Worm (Caenorhabditis elegans) whole organism, young adult: ENCODE data around the gene R08F11.4.
A peak's percentile ranks its signal among the peaks of the same experiment; 100 is the strongest.

Source experiments
- B0019.2 ChIP-seq: fragments of 200-800 bp; sonication (Bioruptor generic); conservative IDR thresholded peaks from 2 replicates; pipeline ENCODE4 v1.3.6; 2022; ENCODE audit warnings: missing genetic modification reagents, missing genetic modification characterization, missing compliant biosample characterization
- F33H1.4 ChIP-seq: fragments of 200-800 bp; sonication (Bioruptor generic); IDR thresholded peaks from 2 replicates; pipeline ENCODE4 v1.3.6; 2022; ENCODE audit warnings: missing genetic modification reagents, missing genetic modification characterization, missing compliant biosample characterization
- F57C9.4 ChIP-seq: sonication (generic microtip); optimal IDR thresholded peaks from 2 replicates; lab custom pipeline; 2017; ENCODE audit warnings: mild to moderate bottlenecking, missing genetic modification characterization, missing compliant biosample characterization
- Y79H2A.3 ChIP-seq: fragments of 200-800 bp; sonication (Bioruptor generic); conservative IDR thresholded peaks from 2 replicates; pipeline ENCODE4 v1.3.6; 2022; ENCODE audit warnings: missing genetic modification reagents, missing genetic modification characterization, missing compliant biosample characterization
- ama-1 ChIP-seq, 3 experiments: fragments of 150-350 bp in 1 of 3; sonication (generic microtip) in 2 of 3; optimal IDR thresholded peaks; 2 replicates each; lab custom pipeline; 2014 to 2018; ENCODE audit warnings: missing biosample characterization in 2 of 3, missing genetic modification characterization in 2 of 3, missing genetic modification reagents in 2 of 3
- attf-3 ChIP-seq: fragments of 200-800 bp; sonication (Bioruptor generic); conservative IDR thresholded peaks from 2 replicates; pipeline ENCODE4 v1.3.6; 2022; ENCODE audit warnings: missing genetic modification reagents, missing genetic modification characterization, missing compliant biosample characterization
- attf-5 ChIP-seq: fragments of 200-800 bp; sonication (Bioruptor generic); optimal IDR thresholded peaks from 2 replicates; lab custom pipeline; 2018; ENCODE audit warnings: mild to moderate bottlenecking, missing genetic modification characterization, missing compliant biosample characterization
- bed-1 ChIP-seq: fragments of 200-800 bp; sonication (Bioruptor generic); IDR thresholded peaks from 2 replicates; pipeline ENCODE4 v1.3.6; 2022; ENCODE audit warnings: missing genetic modification reagents, missing genetic modification characterization, missing compliant biosample characterization
- cebp-1 ChIP-seq, 2 experiments: fragments of 200-800 bp in 1 of 2; sonication (Bioruptor generic) in 1 of 2; sonication (generic microtip) in 1 of 2; IDR thresholded peaks in 1 of 2; optimal IDR thresholded peaks in 1 of 2; 2 replicates each; pipeline versions ENCODE4 v1.3.6 to Lab custom; 2017 to 2022; ENCODE audit warnings: missing compliant biosample characterization in 2 of 2, missing genetic modification characterization in 2 of 2, mild to moderate bottlenecking in 1 of 2, missing genetic modification reagents in 1 of 2, moderate library complexity in 1 of 2
- cebp-2 ChIP-seq: fragments of 200-800 bp; sonication (Bioruptor generic); IDR thresholded peaks from 2 replicates; pipeline ENCODE4 v1.3.6; 2022; ENCODE audit warnings: missing genetic modification characterization, missing compliant biosample characterization
- ceh-58 ChIP-seq: fragments of 200-800 bp; sonication (Bioruptor generic); IDR thresholded peaks from 2 replicates; pipeline ENCODE4 v1.3.6; 2022; ENCODE audit warnings: missing genetic modification characterization, missing compliant biosample characterization
- ceh-79 ChIP-seq: sonication (generic microtip); optimal IDR thresholded peaks from 2 replicates; lab custom pipeline; 2017; ENCODE audit warnings: mild to moderate bottlenecking, missing genetic modification characterization, missing compliant biosample characterization
- ceh-91 ChIP-seq: fragments of 200-800 bp; sonication (Bioruptor generic); IDR thresholded peaks from 2 replicates; pipeline ENCODE4 v1.3.6; 2022; ENCODE audit warnings: missing genetic modification reagents, missing genetic modification characterization, missing compliant biosample characterization
- die-1 ChIP-seq: sonication (generic microtip); optimal IDR thresholded peaks from 2 replicates; lab custom pipeline; 2016; ENCODE audit warnings: missing genotype, mild to moderate bottlenecking, missing genetic modification characterization, missing compliant biosample characterization
- egl-18 ChIP-seq: fragments of 200-800 bp; sonication (Bioruptor generic); IDR thresholded peaks from 2 replicates; pipeline ENCODE4 v1.3.6; 2022; ENCODE audit warnings: missing genetic modification reagents, missing genetic modification characterization, missing compliant biosample characterization
- hlh-26 ChIP-seq: fragments of 200-800 bp; sonication (Bioruptor generic); conservative IDR thresholded peaks from 2 replicates; pipeline ENCODE4 v1.3.6; 2022; ENCODE audit warnings: missing genetic modification reagents, missing genetic modification characterization, missing compliant biosample characterization
- hrde-1 ChIP-seq: sonication (generic microtip); optimal IDR thresholded peaks from 2 replicates; lab custom pipeline; 2016; ENCODE audit warnings: missing genetic modification characterization, mild to moderate bottlenecking, missing compliant biosample characterization, moderate library complexity, missing genotype, missing genetic modification reagents, borderline replicate concordance
- hsf-1 ChIP-seq: fragments of 200-800 bp; sonication (Bioruptor generic); IDR thresholded peaks from 2 replicates; pipeline ENCODE4 v1.3.6; 2022; ENCODE audit warnings: missing genetic modification reagents, missing genetic modification characterization, missing compliant biosample characterization
- lag-1 ChIP-seq: fragments of 200-800 bp; sonication (Bioruptor generic); IDR thresholded peaks from 2 replicates; pipeline ENCODE4 v1.3.6; 2022; ENCODE audit warnings: missing genetic modification reagents, missing genetic modification characterization, missing compliant biosample characterization
- lsl-1 ChIP-seq: fragments of 200-800 bp; sonication (Bioruptor generic); optimal IDR thresholded peaks from 2 replicates; lab custom pipeline; 2018; ENCODE audit warnings: mild to moderate bottlenecking, missing genetic modification characterization, moderate library complexity, missing compliant biosample characterization
- lsy-27 ChIP-seq: sonication (generic microtip); optimal IDR thresholded peaks from 2 replicates; lab custom pipeline; 2017; ENCODE audit warnings: missing genetic modification characterization, mild to moderate bottlenecking, missing compliant biosample characterization, antibody characterized with exemption, missing genotype, borderline replicate concordance; ENCODE audit not compliant: insufficient read depth
- nfya-1 ChIP-seq: sonication (generic microtip); optimal IDR thresholded peaks from 2 replicates; lab custom pipeline; 2017; ENCODE audit warnings: antibody characterized with exemption, missing compliant biosample characterization, missing genetic modification characterization, borderline replicate concordance; ENCODE audit not compliant: insufficient read depth
- nhr-27 ChIP-seq: fragments of 200-800 bp; sonication (Bioruptor generic); optimal IDR thresholded peaks from 2 replicates; lab custom pipeline; 2018; ENCODE audit warnings: mild to moderate bottlenecking, missing genetic modification characterization, moderate library complexity, missing compliant biosample characterization
- rec-8 ChIP-seq, 2 experiments: sonication (generic microtip); optimal IDR thresholded peaks; 2 replicates each; lab custom pipeline; 2016; ENCODE audit warnings: mild to moderate bottlenecking in 2 of 2, missing genetic modification characterization in 2 of 2, missing genetic modification reagents in 2 of 2, missing genotype in 2 of 2, missing biosample characterization in 1 of 2, missing compliant biosample characterization in 1 of 2, moderate library complexity in 1 of 2
- rpc-1 ChIP-seq, 2 experiments: fragments of 150-350 bp in 1 of 2; sonication (generic microtip) in 1 of 2; optimal IDR thresholded peaks; 2 replicates each; lab custom pipeline; 2014 to 2018; ENCODE audit warnings: missing biosample characterization in 1 of 2, missing genetic modification characterization in 1 of 2, missing genetic modification reagents in 1 of 2, missing genotype in 1 of 2
- sea-2 ChIP-seq: fragments of 200-800 bp; sonication (Bioruptor generic); IDR thresholded peaks from 2 replicates; pipeline ENCODE4 v1.3.6; 2022; ENCODE audit warnings: missing genetic modification characterization, missing compliant biosample characterization
- snpc-3.4 ChIP-seq: sonication (generic microtip); optimal IDR thresholded peaks from 2 replicates; lab custom pipeline; 2017; ENCODE audit warnings: missing genetic modification characterization, mild to moderate bottlenecking, missing compliant biosample characterization, antibody characterized with exemption, moderate library complexity, missing genotype, missing genetic modification reagents
- zim-3 ChIP-seq: sonication (generic microtip); optimal IDR thresholded peaks from 2 replicates; lab custom pipeline; 2017; ENCODE audit warnings: mild to moderate bottlenecking, missing genetic modification characterization, moderate library complexity, missing compliant biosample characterization
- ztf-22 ChIP-seq: fragments of 200-800 bp; sonication (Bioruptor generic); optimal IDR thresholded peaks from 2 replicates; lab custom pipeline; 2018; ENCODE audit warnings: mild to moderate bottlenecking, missing genetic modification characterization, moderate library complexity, missing compliant biosample characterization
- ztf-28 ChIP-seq: fragments of 200-800 bp; sonication (Bioruptor generic); IDR thresholded peaks from 2 replicates; pipeline ENCODE4 v1.3.6; 2022; ENCODE audit warnings: missing genetic modification reagents, missing genetic modification characterization, missing compliant biosample characterization

Gene R08F11.4

ce11 chrV:3832103-3832502 is 26.8 kb upstream of the R08F11.4 start:
- TF ChIP-seq hlh-26 (GFP tag; lab: Robert Waterston, UW) (no peak), sea-2 (no peak), lsl-1 (GFP tag; lab: Kevin White, UChicago) (no peak), die-1 (tag; lab: Kevin White, UChicago) (no peak), nfya-1 (no peak), nhr-27 (tag; lab: Kevin White, UChicago) (no peak), rec-8 (tag; optimal IDR thresholded peaks at IDR 0.05; lab: Kevin White, UChicago) (no peak)

- TF ChIP-seq ztf-22 (GFP tag; lab: Kevin White, UChicago) = no peak
- TF ChIP-seq lag-1 (GFP tag; lab: Robert Waterston, UW) = no peak
- no peak for TF ChIP-seq hrde-1 (tag; lab: Kevin White, UChicago)
- no peak for TF ChIP-seq lsy-27 (tag; lab: Kevin White, UChicago)
These were observed 26.3 kb upstream of the R08F11.4 start, which contains the start of gene H10D18.5 for ce11 chrV:3831616-3832015. Gene H10D18.5 (minus strand): TSS chrV:3831716.

ce11 chrV:3825190-3825589 is 19.9 kb upstream of the R08F11.4 start:
- TF ChIP-seq egl-18 (GFP tag; lab: Robert Waterston, UW) (no peak), Y79H2A.3 (no peak), bed-1 (no peak), attf-3 (GFP tag; lab: Robert Waterston, UW) (no peak), F33H1.4 (GFP tag; lab: Robert Waterston, UW) (no peak), hsf-1 (GFP tag; lab: Robert Waterston, UW) (no peak), zim-3 (no peak), ceh-79 (tag; lab: Kevin White, UChicago) (no peak), sea-2 (no peak), ztf-28 (GFP tag; lab: Robert Waterston, UW) (no peak), rpc-1 (optimal IDR thresholded peaks at IDR 0.05; lab: Kevin White, UChicago) (no peak), rpc-1 (tag; optimal IDR thresholded peaks at IDR 0.05; lab: Kevin White, UChicago) (no peak), attf-5 (GFP tag; lab: Kevin White, UChicago) (no peak), ama-1 (optimal IDR thresholded peaks at IDR 0.05; lab: Kevin White, UChicago) (no peak), ama-1 (GFP tag; optimal IDR thresholded peaks at IDR 0.05; lab: Kevin White, UChicago) (no peak), F57C9.4 (tag; lab: Kevin White, UChicago) (no peak), B0019.2 (GFP tag; lab: Robert Waterston, UW) (no peak), ceh-91 (GFP tag; lab: Robert Waterston, UW) (no peak)

ce11 chrV:3820875-3821274 is 15.5 kb upstream of the R08F11.4 start:
- TF ChIP-seq ceh-58 (GFP tag; lab: Robert Waterston, UW) = no peak
- TF ChIP-seq cebp-1 (GFP tag; IDR thresholded peaks at IDR 0.05; lab: Robert Waterston, UW) = no peak
- TF ChIP-seq cebp-1 (tag; optimal IDR thresholded peaks at IDR 0.05; lab: Kevin White, UChicago) = peak; percentile 27

- no peak for TF ChIP-seq snpc-3.4
- no peak for TF ChIP-seq cebp-2 (GFP tag; lab: Robert Waterston, UW)
- TF ChIP-seq ceh-79 (tag; lab: Kevin White, UChicago) = no peak
These were observed 9.6 kb upstream of the R08F11.4 start, which contains the start of gene H10D18.1 for ce11 chrV:3814938-3815337. Gene H10D18.1 (plus strand): TSS chrV:3815214.
